Fruit fly (Drosophila melanogaster) whole organism, embryonic: ENCODE data around the gene Tango5.

Experiments used
- Atf-2 ChIP-seq: fragments of 200-800 bp; sonication (Bioruptor generic); optimal IDR thresholded peaks from 2 replicates; lab custom pipeline; 2016; ENCODE audit warnings: missing biosample characterization, missing genetic modification characterization
- Blimp-1 ChIP-seq: fragments of 200-800 bp; sonication (Bioruptor generic); optimal IDR thresholded peaks from 3 replicates; lab custom pipeline; 2018; ENCODE audit warnings: missing biosample characterization, missing genetic modification characterization, mild to moderate bottlenecking, moderate library complexity, missing genetic modification reagents
- CG10267 ChIP-seq: fragments of 200-800 bp; sonication (Bioruptor generic); optimal IDR thresholded peaks from 2 replicates; lab custom pipeline; 2018; ENCODE audit warnings: missing biosample characterization, mild to moderate bottlenecking, missing genetic modification characterization, moderate library complexity
- CG10366 ChIP-seq: fragments of 200-800 bp; sonication (Bioruptor generic); IDR thresholded peaks from 2 replicates; pipeline ENCODE4 v1.3.6; 2022; ENCODE audit warnings: missing biosample characterization, missing genetic modification characterization
- CG11247 ChIP-seq: fragments of 200-800 bp; sonication (Bioruptor generic); IDR thresholded peaks from 2 replicates; pipeline ENCODE4 v1.3.6; 2022; ENCODE audit warnings: missing biosample characterization, missing genetic modification characterization
- CG12659 ChIP-seq: fragments of 200-800 bp; sonication (Bioruptor generic); optimal IDR thresholded peaks from 3 replicates; lab custom pipeline; 2017; ENCODE audit warnings: mild to moderate bottlenecking, missing biosample characterization, missing genetic modification reagents, missing genetic modification characterization
- CG12744 ChIP-seq: fragments of 200-800 bp; sonication (Bioruptor generic); optimal IDR thresholded peaks from 2 replicates; lab custom pipeline; 2016; ENCODE audit warnings: missing biosample characterization, missing genetic modification characterization
- CG15696 ChIP-seq: fragments of 200-800 bp; sonication (Bioruptor generic); optimal IDR thresholded peaks from 2 replicates; lab custom pipeline; 2019; ENCODE audit warnings: missing biosample characterization, mild to moderate bottlenecking, missing genetic modification characterization, moderate library complexity
- CG17186 ChIP-seq: fragments of 200-800 bp; sonication (Bioruptor generic); optimal IDR thresholded peaks from 3 replicates; lab custom pipeline; 2017; ENCODE audit warnings: missing biosample characterization, missing genetic modification reagents, missing genetic modification characterization
- CG1792 ChIP-seq: fragments of 200-800 bp; sonication (Bioruptor generic); optimal IDR thresholded peaks from 2 replicates; lab custom pipeline; 2016; ENCODE audit warnings: missing biosample characterization, missing genetic modification characterization
- CG18599 ChIP-seq: fragments of 200-800 bp; sonication (Bioruptor generic); optimal IDR thresholded peaks from 3 replicates; lab custom pipeline; 2017; ENCODE audit warnings: missing biosample characterization, missing genetic modification characterization, mild to moderate bottlenecking, moderate library complexity, missing genetic modification reagents
- CG2712 ChIP-seq: fragments of 200-800 bp; optimal IDR thresholded peaks from 3 replicates; lab custom pipeline; 2019; ENCODE audit warnings: missing biosample characterization, mild to moderate bottlenecking, missing genetic modification characterization, moderate library complexity
- CG32767 ChIP-seq: fragments of 200-800 bp; sonication (Bioruptor generic); IDR thresholded peaks from 2 replicates; pipeline ENCODE4 v1.3.6; 2022; ENCODE audit warnings: missing biosample characterization, missing genetic modification characterization
- CG33557 ChIP-seq: fragments of 200-800 bp; sonication (Bioruptor generic); optimal IDR thresholded peaks from 2 replicates; lab custom pipeline; 2019; ENCODE audit warnings: missing biosample characterization, mild to moderate bottlenecking, missing genetic modification characterization, moderate library complexity
- CG3726 ChIP-seq: fragments of 200-800 bp; sonication (Bioruptor generic); IDR thresholded peaks from 3 replicates; pipeline ENCODE4, ENCODE4 v1.3.6; 2022; ENCODE audit warnings: missing biosample characterization, missing genetic modification characterization
- CG4730 ChIP-seq: fragments of 200-800 bp; sonication (Bioruptor generic); IDR thresholded peaks from 2 replicates; pipeline ENCODE4 v1.3.6; 2022; ENCODE audit warnings: missing biosample characterization, missing genetic modification characterization
- CG5953 ChIP-seq: fragments of 200-800 bp; sonication (Bioruptor generic); IDR thresholded peaks from 2 replicates; pipeline ENCODE4 v1.3.6; 2022; ENCODE audit warnings: missing biosample characterization, missing genetic modification characterization
- CG6254 ChIP-seq: fragments of 200-800 bp; sonication (Bioruptor generic); optimal IDR thresholded peaks from 3 replicates; lab custom pipeline; 2017; ENCODE audit warnings: mild to moderate bottlenecking, missing biosample characterization, missing genetic modification reagents, missing genetic modification characterization
- CG6272 ChIP-seq: fragments of 200-800 bp; sonication (Bioruptor generic); IDR thresholded peaks from 2 replicates; pipeline ENCODE4 v1.3.6; 2022; ENCODE audit warnings: missing biosample characterization, missing genetic modification characterization
- CG7372 ChIP-seq: fragments of 200-800 bp; sonication (Bioruptor generic); IDR thresholded peaks from 2 replicates; pipeline ENCODE4 v1.3.6; 2022; ENCODE audit warnings: missing biosample characterization, missing genetic modification characterization
- CG7963 ChIP-seq: fragments of 200-800 bp; sonication (Bioruptor generic); IDR thresholded peaks from 3 replicates; pipeline ENCODE4 v1.3.6; 2022; ENCODE audit warnings: missing biosample characterization, missing genetic modification characterization; ENCODE audit not compliant: partially characterized antibody
- CG9215 ChIP-seq: fragments of 200-800 bp; sonication (Bioruptor generic); IDR thresholded peaks from 2 replicates; pipeline ENCODE4 v1.3.6; 2022; ENCODE audit warnings: missing biosample characterization, missing genetic modification characterization
- Camta ChIP-seq: fragments of 200-800 bp; sonication (Bioruptor generic); optimal IDR thresholded peaks from 2 replicates; lab custom pipeline; 2016; ENCODE audit warnings: missing biosample characterization, missing genetic modification characterization
- Eip74EF ChIP-seq, 2 experiments: fragments of 200-800 bp in 1 of 2; fragments of >200 bp in 1 of 2; sonication (Bioruptor generic) in 1 of 2; optimal IDR thresholded peaks; 2 replicates each; lab custom pipeline; 2017 to 2019; ENCODE audit warnings: missing biosample characterization in 2 of 2, missing genetic modification characterization in 2 of 2, mild to moderate bottlenecking in 1 of 2, moderate library complexity in 1 of 2
- Hsf ChIP-seq: fragments of 200-800 bp; sonication (Bioruptor generic); optimal IDR thresholded peaks from 3 replicates; lab custom pipeline; 2016; ENCODE audit warnings: missing biosample characterization, missing genetic modification characterization
- NfI ChIP-seq: fragments of 200-800 bp; sonication (Bioruptor generic); optimal IDR thresholded peaks from 3 replicates; lab custom pipeline; 2018; ENCODE audit warnings: missing biosample characterization, mild to moderate bottlenecking, missing genetic modification characterization, moderate library complexity
- Opbp ChIP-seq: fragments of 200-800 bp; sonication (Bioruptor generic); IDR thresholded peaks from 3 replicates; pipeline ENCODE4 v1.3.6; 2022; ENCODE audit warnings: missing biosample characterization, missing genetic modification characterization; ENCODE audit not compliant: partially characterized antibody
- Ssrp ChIP-seq: fragments of 200-800 bp; sonication (Bioruptor generic); optimal IDR thresholded peaks from 2 replicates; lab custom pipeline; 2018; ENCODE audit warnings: missing biosample characterization, mild to moderate bottlenecking, missing genetic modification characterization, moderate library complexity
- YL-1 ChIP-seq: fragments of 200-800 bp; sonication (Bioruptor generic); optimal IDR thresholded peaks from 3 replicates; lab custom pipeline; 2017; ENCODE audit warnings: missing biosample characterization, mild to moderate bottlenecking, missing genetic modification characterization
- ash1 ChIP-seq: fragments of 200-800 bp; sonication (Bioruptor generic); optimal IDR thresholded peaks from 2 replicates; lab custom pipeline; 2018; ENCODE audit warnings: missing biosample characterization, mild to moderate bottlenecking, missing genetic modification characterization
- bowl ChIP-seq: fragments of 200-800 bp; sonication (Bioruptor generic); IDR thresholded peaks from 2 replicates; pipeline ENCODE4 v1.3.6; 2022; ENCODE audit warnings: missing biosample characterization, missing genetic modification characterization
- caup ChIP-seq: fragments of 200-800 bp; sonication (Bioruptor generic); optimal IDR thresholded peaks from 3 replicates; lab custom pipeline; 2017; ENCODE audit warnings: missing biosample characterization, mild to moderate bottlenecking, missing genetic modification characterization, moderate library complexity; ENCODE audit not compliant: severe bottlenecking
- chm ChIP-seq: fragments of 200-800 bp; sonication (Bioruptor generic); IDR thresholded peaks from 2 replicates; pipeline ENCODE4 v1.3.6; 2022; ENCODE audit warnings: missing biosample characterization, missing genetic modification characterization
- croc ChIP-seq: fragments of 200-800 bp; sonication (Bioruptor generic); conservative IDR thresholded peaks from 3 replicates; pipeline ENCODE4 v1.3.6; 2022; ENCODE audit warnings: missing biosample characterization, missing genetic modification characterization
- ems ChIP-seq: fragments of 200-800 bp; sonication (Bioruptor generic); optimal IDR thresholded peaks from 3 replicates; lab custom pipeline; 2016; ENCODE audit warnings: missing biosample characterization, missing genetic modification characterization
- en ChIP-seq: fragments of 200-800 bp; sonication (Bioruptor generic); optimal IDR thresholded peaks from 2 replicates; lab custom pipeline; 2016; ENCODE audit warnings: missing biosample characterization, missing genetic modification characterization
- fd102C ChIP-seq: fragments of 200-800 bp; sonication (Bioruptor generic); optimal IDR thresholded peaks from 2 replicates; lab custom pipeline; 2018; ENCODE audit warnings: missing biosample characterization, mild to moderate bottlenecking, missing genetic modification characterization, moderate library complexity
- hb ChIP-seq: fragments of 200-800 bp; sonication (Bioruptor generic); IDR thresholded peaks from 3 replicates; pipeline ENCODE4 v1.3.6; 2022; ENCODE audit warnings: missing biosample characterization, missing genetic modification characterization; ENCODE audit not compliant: partially characterized antibody
- jumu ChIP-seq: fragments of 200-800 bp; sonication (Bioruptor generic); optimal IDR thresholded peaks from 3 replicates; lab custom pipeline; 2016; ENCODE audit warnings: missing biosample characterization, missing genetic modification characterization
- ken ChIP-seq: fragments of 200-800 bp; sonication (Bioruptor generic); IDR thresholded peaks from 3 replicates; pipeline ENCODE4 v1.3.6; 2022; ENCODE audit warnings: missing biosample characterization, missing genetic modification characterization
- nom ChIP-seq: fragments of 200-800 bp; sonication (Bioruptor generic); optimal IDR thresholded peaks from 2 replicates; lab custom pipeline; 2017; ENCODE audit warnings: missing biosample characterization, missing genetic modification characterization, mild to moderate bottlenecking, moderate library complexity, missing genetic modification reagents
- ranshi ChIP-seq: fragments of 200-800 bp; sonication (Bioruptor generic); IDR thresholded peaks from 2 replicates; pipeline ENCODE4 v1.3.6; 2022; ENCODE audit warnings: missing biosample characterization, missing genetic modification characterization
- sob ChIP-seq: fragments of 200-800 bp; sonication (Bioruptor generic); IDR thresholded peaks from 2 replicates; pipeline ENCODE4 v1.3.6; 2022; ENCODE audit warnings: missing biosample characterization, missing genetic modification characterization
- tin ChIP-seq: fragments of 200-800 bp; sonication (Bioruptor generic); optimal IDR thresholded peaks from 3 replicates; lab custom pipeline; 2016; ENCODE audit warnings: missing biosample characterization, missing genetic modification characterization
- unpg ChIP-seq: fragments of 200-800 bp; sonication (Bioruptor generic); optimal IDR thresholded peaks from 3 replicates; lab custom pipeline; 2018; ENCODE audit warnings: missing biosample characterization, mild to moderate bottlenecking, missing genetic modification characterization, moderate library complexity
- vfl ChIP-seq: fragments of 200-800 bp; sonication (Bioruptor generic); optimal IDR thresholded peaks from 2 replicates; lab custom pipeline; 2016; ENCODE audit warnings: missing biosample characterization, missing genetic modification characterization
- wdn ChIP-seq: fragments of 200-800 bp; sonication (Bioruptor generic); IDR thresholded peaks from 2 replicates; pipeline ENCODE4 v1.3.6; 2022; ENCODE audit warnings: missing biosample characterization, missing genetic modification characterization
- wor ChIP-seq: fragments of 200-800 bp; sonication (Bioruptor generic); IDR thresholded peaks from 2 replicates; pipeline ENCODE4 v1.3.6; 2022; ENCODE audit warnings: missing biosample characterization, missing genetic modification characterization

Gene Tango5

DNA sequence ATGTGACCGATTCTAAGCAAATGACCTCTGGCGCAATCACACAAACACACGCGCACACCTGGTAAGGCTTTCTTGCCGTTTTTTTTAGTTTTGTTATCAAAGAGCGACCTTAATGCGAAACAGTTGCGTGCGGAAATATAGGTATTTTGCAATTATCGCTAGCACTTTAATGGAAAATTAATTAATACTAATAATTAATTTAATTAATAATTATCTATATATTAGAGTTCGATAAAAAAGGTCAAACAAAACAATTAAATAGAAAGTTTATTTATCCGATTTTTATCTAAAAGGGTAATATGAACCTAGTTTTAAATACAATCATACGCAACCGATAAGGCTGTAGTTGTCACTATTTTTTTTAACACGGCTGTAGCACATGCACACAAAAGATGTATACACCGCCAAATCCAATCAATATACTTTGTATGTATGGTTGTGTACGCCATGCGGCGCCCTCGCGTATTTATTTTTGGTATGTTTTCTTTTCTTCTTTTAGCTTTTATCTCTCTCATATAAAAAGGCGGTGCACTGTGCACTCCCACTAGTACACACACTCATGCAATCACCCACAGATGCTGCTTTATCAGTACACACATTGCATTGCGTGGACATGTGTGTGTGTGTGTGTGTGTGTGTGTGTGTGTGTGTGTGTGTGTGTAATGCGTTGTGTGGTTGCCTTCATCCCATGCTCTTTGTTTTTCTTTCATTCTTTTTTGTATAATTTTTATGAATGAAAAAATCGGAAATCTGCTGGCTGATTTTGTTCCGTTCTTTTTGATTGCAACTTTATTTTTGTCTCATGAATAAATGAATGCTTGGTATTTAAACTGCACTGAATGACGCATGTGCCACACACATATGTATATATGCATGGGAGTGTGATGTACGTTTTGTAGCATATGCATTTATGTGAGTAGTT is 38.5 kb upstream of the Tango5 start (continued):
- TF ChIP-seq Atf-2 (no peak), YL-1 (GFP tag; lab: Kevin White, UChicago) (no peak), Blimp-1 (GFP tag; lab: Kevin White, UChicago) (peak; percentile 67), CG33557 (GFP tag; lab: Kevin White, UChicago) (no peak), CG18599 (no peak), vfl (no peak), CG4730 (GFP tag; lab: Robert Waterston, UW) (no peak), Hsf (GFP tag; lab: Kevin White, UChicago) (no peak), jumu (no peak), CG1792 (GFP tag; lab: Kevin White, UChicago) (no peak), Ssrp (tag; lab: Kevin White, UChicago) (peak; percentile 82), Eip74EF (GFP tag; optimal IDR thresholded peaks at IDR 0.05; lab: Kevin White, UChicago) (peak in 1 of 2 experiments; percentile 66), CG32767 (no peak; the same call in 1 of the 2 replicates), croc (GFP tag; lab: Robert Waterston, UW) (peak; percentile 34; the same call in 1 of the 3 replicates), unpg (GFP tag; lab: Kevin White, UChicago) (peak; percentile 79), fd102C (GFP tag; lab: Kevin White, UChicago) (no peak), CG12659 (peak; percentile 66), CG17186 (GFP tag; lab: Kevin White, UChicago) (no peak), Camta (GFP tag; lab: Kevin White, UChicago) (no peak), CG6272 (no peak), en (GFP tag; lab: Kevin White, UChicago) (no peak), ranshi (no peak), CG15696 (tag; lab: Kevin White, UChicago) (peak; percentile 40), CG10267 (tag; lab: Kevin White, UChicago) (peak; percentile 69), sob (GFP tag; lab: Robert Waterston, UW) (no peak), CG2712 (tag; lab: Kevin White, UChicago) (peak; percentile 81), CG7372 (0 out of 2 replicates have a peak, but pooled peaks have one; percentile 20), CG7963 (GFP tag; lab: Robert Waterston, UW) (no peak), CG10366 (peak; percentile 40), tin (peak; percentile 24), nom (GFP tag; lab: Kevin White, UChicago) (peak; percentile 59), NfI (GFP tag; lab: Kevin White, UChicago) (peak; percentile 31), chm (GFP tag; lab: Robert Waterston, UW) (no peak), CG3726 (GFP tag; lab: Robert Waterston, UW) (no peak), caup (GFP tag; lab: Kevin White, UChicago) (peak; percentile 48), Opbp (GFP tag; lab: Robert Waterston, UW) (no peak), CG12744 (no peak), hb (GFP tag; lab: Robert Waterston, UW) (no peak), wdn (GFP tag; lab: Robert Waterston, UW) (no peak), wor (GFP tag; lab: Robert Waterston, UW) (peak; percentile 53), ash1 (GFP tag; lab: Kevin White, UChicago) (no peak), CG6254 (GFP tag; lab: Kevin White, UChicago) (peak; percentile 52), CG9215 (no peak), ems (GFP tag; lab: Kevin White, UChicago) (no peak), CG5953 (GFP tag; lab: Robert Waterston, UW) (no peak), CG11247 (no peak), ken (no peak), bowl (GFP tag; lab: Robert Waterston, UW) (no peak)
